Fruit fly (Drosophila melanogaster) whole organism, embryonic: Measurements from ENCODE around the gene L2HGDH.

Experiments
- Aef1 ChIP-seq: fragments of 200-800 bp; sonication (Bioruptor generic); IDR thresholded peaks from 3 replicates; pipeline ENCODE4 v1.3.6; 2022; ENCODE audit warnings: missing biosample characterization, missing genetic modification characterization
- B-H1 ChIP-seq: fragments of 200-800 bp; sonication (Bioruptor generic); IDR thresholded peaks from 3 replicates; pipeline ENCODE4 v1.3.6; 2022; ENCODE audit warnings: missing biosample characterization, missing genetic modification characterization
- CG10543 ChIP-seq: fragments of 200-800 bp; sonication (Bioruptor generic); optimal IDR thresholded peaks from 3 replicates; lab custom pipeline; 2017; ENCODE audit warnings: missing biosample characterization, mild to moderate bottlenecking, missing genetic modification characterization, moderate library complexity
- CG11456 ChIP-seq: fragments of 200-800 bp; sonication (Bioruptor generic); IDR thresholded peaks from 3 replicates; pipeline ENCODE4 v1.3.6; 2022; ENCODE audit warnings: missing biosample characterization, missing genetic modification characterization
- CG14441 ChIP-seq: fragments of 200-800 bp; sonication (Bioruptor generic); IDR thresholded peaks from 2 replicates; pipeline ENCODE4 v1.3.6; 2022; ENCODE audit warnings: missing biosample characterization, missing genetic modification characterization
- CG30431 ChIP-seq: fragments of 200-800 bp; sonication (Bioruptor generic); optimal IDR thresholded peaks from 2 replicates; lab custom pipeline; 2017; ENCODE audit warnings: missing biosample characterization, missing genetic modification characterization
- CG32532 ChIP-seq: fragments of 200-800 bp; sonication (Bioruptor generic); IDR thresholded peaks from 2 replicates; pipeline ENCODE4 v1.3.6; 2022; ENCODE audit warnings: missing biosample characterization, missing genetic modification characterization
- CG33213 ChIP-seq: fragments of 200-800 bp; sonication (Bioruptor generic); optimal IDR thresholded peaks from 3 replicates; lab custom pipeline; 2016; ENCODE audit warnings: missing biosample characterization, missing genetic modification characterization
- CG33557 ChIP-seq: fragments of 200-800 bp; sonication (Bioruptor generic); optimal IDR thresholded peaks from 2 replicates; lab custom pipeline; 2019; ENCODE audit warnings: missing biosample characterization, mild to moderate bottlenecking, missing genetic modification characterization, moderate library complexity
- CG4360 ChIP-seq: fragments of 200-800 bp; sonication (Bioruptor generic); IDR thresholded peaks from 2 replicates; pipeline ENCODE4 v1.3.6; 2022; ENCODE audit warnings: missing biosample characterization, missing genetic modification characterization
- CG6654 ChIP-seq: fragments of 200-800 bp; sonication (Bioruptor generic); optimal IDR thresholded peaks from 2 replicates; lab custom pipeline; 2017; ENCODE audit warnings: missing biosample characterization, mild to moderate bottlenecking, missing genetic modification characterization
- CG8765 ChIP-seq: fragments of 200-800 bp; sonication (Bioruptor generic); IDR thresholded peaks from 2 replicates; pipeline ENCODE4 v1.3.6; 2022; ENCODE audit warnings: missing biosample characterization, missing genetic modification characterization
- CG9797 ChIP-seq: fragments of 200-800 bp; sonication (Bioruptor generic); optimal IDR thresholded peaks from 3 replicates; lab custom pipeline; 2018; ENCODE audit warnings: missing biosample characterization, mild to moderate bottlenecking, missing genetic modification characterization
- CG9876 ChIP-seq: fragments of 200-800 bp; sonication (Bioruptor generic); optimal IDR thresholded peaks from 2 replicates; lab custom pipeline; 2016; ENCODE audit warnings: missing biosample characterization, missing genetic modification characterization
- Chrac-16 ChIP-seq: fragments of 200-800 bp; sonication (Bioruptor generic); optimal IDR thresholded peaks from 3 replicates; lab custom pipeline; 2016; ENCODE audit warnings: missing biosample characterization, missing genetic modification characterization
- GATAe ChIP-seq: fragments of 200-800 bp; sonication (Bioruptor generic); conservative IDR thresholded peaks from 2 replicates; pipeline ENCODE4 v1.3.6; 2022; ENCODE audit warnings: missing biosample characterization, missing genetic modification characterization
- Gug ChIP-seq: fragments of 200-800 bp; sonication (Bioruptor generic); IDR thresholded peaks from 4 replicates; pipeline ENCODE4 v1.3.6; 2022; ENCODE audit warnings: missing biosample characterization, missing genetic modification characterization
- H15 ChIP-seq: fragments of 200-800 bp; sonication (Bioruptor generic); IDR thresholded peaks from 3 replicates; pipeline ENCODE4 v1.3.6; 2022; ENCODE audit warnings: missing biosample characterization, missing genetic modification characterization
- HLH3B ChIP-seq: fragments of 200-800 bp; sonication (Bioruptor generic); IDR thresholded peaks from 2 replicates; pipeline ENCODE4 v1.3.6; 2022; ENCODE audit warnings: missing biosample characterization, missing genetic modification characterization
- Hsf ChIP-seq: fragments of 200-800 bp; sonication (Bioruptor generic); optimal IDR thresholded peaks from 3 replicates; lab custom pipeline; 2016; ENCODE audit warnings: missing biosample characterization, missing genetic modification characterization
- Kr ChIP-seq: fragments of 200-800 bp; sonication (Bioruptor generic); optimal IDR thresholded peaks from 2 replicates; lab custom pipeline; 2017; ENCODE audit warnings: missing biosample characterization, mild to moderate bottlenecking, missing genetic modification characterization
- MTF-1 ChIP-seq: fragments of 200-800 bp; sonication (Bioruptor generic); optimal IDR thresholded peaks from 2 replicates; lab custom pipeline; 2018; ENCODE audit warnings: missing biosample characterization, mild to moderate bottlenecking, missing genetic modification characterization, borderline replicate concordance
- Med ChIP-seq: fragments of 200-800 bp; sonication (Bioruptor generic); peaks from one replicate; lab custom pipeline; 2016; ENCODE audit warnings: missing biosample characterization, missing genetic modification characterization, mild to moderate bottlenecking, inconsistent platforms, moderate library complexity
- Neu2 ChIP-seq: fragments of 200-800 bp; sonication (Bioruptor generic); optimal IDR thresholded peaks from 3 replicates; lab custom pipeline; 2016; ENCODE audit warnings: missing biosample characterization, missing genetic modification characterization, borderline replicate concordance
- Sox102F ChIP-seq: fragments of 200-800 bp; sonication (Bioruptor generic); optimal IDR thresholded peaks from 2 replicates; lab custom pipeline; 2018; ENCODE audit warnings: missing biosample characterization, mild to moderate bottlenecking, missing genetic modification characterization, moderate library complexity
- Tbp ChIP-seq: fragments of >200 bp; optimal IDR thresholded peaks from 2 replicates; lab custom pipeline; 2018; ENCODE audit warnings: missing biosample characterization, missing genetic modification characterization
- amos ChIP-seq: fragments of 200-800 bp; sonication (Bioruptor generic); IDR thresholded peaks from 2 replicates; pipeline ENCODE4 v1.3.6; 2022; ENCODE audit warnings: missing biosample characterization, missing genetic modification characterization; ENCODE audit not compliant: partially characterized antibody
- aop ChIP-seq: fragments of 200-800 bp; sonication (Bioruptor generic); IDR thresholded peaks from 2 replicates; pipeline ENCODE4 v1.3.6; 2022; ENCODE audit warnings: missing biosample characterization, missing genetic modification characterization
- bowl ChIP-seq: fragments of 200-800 bp; sonication (Bioruptor generic); IDR thresholded peaks from 2 replicates; pipeline ENCODE4 v1.3.6; 2022; ENCODE audit warnings: missing biosample characterization, missing genetic modification characterization
- chif ChIP-seq, 2 experiments: fragments of 200-800 bp; sonication (Bioruptor generic); optimal IDR thresholded peaks; 3 replicates each; lab custom pipeline; 2016; ENCODE audit warnings: missing biosample characterization in 2 of 2, missing genetic modification characterization in 2 of 2
- dpn ChIP-seq, 2 experiments: fragments of 200-800 bp; sonication (Bioruptor generic); optimal IDR thresholded peaks; 3 replicates each; lab custom pipeline; 2016; ENCODE audit warnings: missing biosample characterization in 2 of 2, missing genetic modification characterization in 2 of 2
- en ChIP-seq: fragments of 200-800 bp; sonication (Bioruptor generic); optimal IDR thresholded peaks from 2 replicates; lab custom pipeline; 2016; ENCODE audit warnings: missing biosample characterization, missing genetic modification characterization
- exex ChIP-seq: fragments of 200-800 bp; sonication (Bioruptor generic); optimal IDR thresholded peaks from 4 replicates; lab custom pipeline; 2018; ENCODE audit warnings: missing biosample characterization, mild to moderate bottlenecking, missing genetic modification characterization, moderate library complexity
- lola ChIP-seq, 3 experiments: fragments of >200 bp in 2 of 3; fragments of 200-800 bp in 1 of 3; sonication (Bioruptor generic) in 1 of 3; optimal IDR thresholded peaks; 2 replicates each; lab custom pipeline; 2017 to 2019; ENCODE audit warnings: missing biosample characterization in 3 of 3, missing genetic modification characterization in 3 of 3, mild to moderate bottlenecking in 1 of 3, moderate library complexity in 1 of 3
- pan ChIP-seq, 4 experiments: fragments of >200 bp in 3 of 4; fragments of 200-800 bp in 1 of 4; sonication (Bioruptor generic) in 1 of 4; optimal IDR thresholded peaks in 3 of 4; IDR thresholded peaks in 1 of 4; 2 replicates each; pipeline versions ENCODE4 v1.3.6 to Lab custom; 2017 to 2022; ENCODE audit warnings: missing biosample characterization in 2 of 4, missing genetic modification characterization in 2 of 4, mixed read lengths in 1 of 4
- stwl ChIP-seq: fragments of 200-800 bp; sonication (Bioruptor generic); optimal IDR thresholded peaks from 3 replicates; lab custom pipeline; 2018; ENCODE audit warnings: missing biosample characterization, mild to moderate bottlenecking, missing genetic modification characterization, moderate library complexity
- sug ChIP-seq: fragments of 200-800 bp; optimal IDR thresholded peaks from 2 replicates; lab custom pipeline; 2019; ENCODE audit warnings: missing biosample characterization, mild to moderate bottlenecking, missing genetic modification characterization, moderate library complexity
- trem ChIP-seq: fragments of 200-800 bp; optimal IDR thresholded peaks from 3 replicates; lab custom pipeline; 2019; ENCODE audit warnings: missing biosample characterization, mild to moderate bottlenecking, missing genetic modification characterization, moderate library complexity
- trh ChIP-seq: fragments of 200-800 bp; sonication (Bioruptor generic); optimal IDR thresholded peaks from 2 replicates; lab custom pipeline; 2016; ENCODE audit warnings: missing biosample characterization, missing genetic modification characterization
- unc-4 ChIP-seq: fragments of 200-800 bp; sonication (Bioruptor generic); IDR thresholded peaks from 2 replicates; pipeline ENCODE4 v1.3.6; 2022; ENCODE audit warnings: missing biosample characterization, missing genetic modification characterization; ENCODE audit not compliant: partially characterized antibody
- wdn ChIP-seq: fragments of 200-800 bp; sonication (Bioruptor generic); IDR thresholded peaks from 2 replicates; pipeline ENCODE4 v1.3.6; 2022; ENCODE audit warnings: missing biosample characterization, missing genetic modification characterization

The L2HGDH gene

dm6 chr2L:18995660-18996417 lies 21.6 kb upstream of the L2HGDH start, which contains the start of gene CG10650 (continued):
- TF ChIP-seq GATAe (GFP tag; lab: Robert Waterston, UW) (peak; percentile 37), CG9876 (GFP tag; lab: Kevin White, UChicago) (no peak), CG10543 (peak; percentile 64), exex (peak; percentile 39)

dm6 chr2L:18992196-18992595 lies 17.9 kb upstream of the L2HGDH start, which contains the start of gene CG46465:
Gene CG46465 (plus strand): TSS chr2L:18992496.
- TF ChIP-seq pan (optimal IDR thresholded peaks at IDR 0.05; lab: Kevin White, UChicago) = no peak
- TF ChIP-seq pan (GFP tag; optimal IDR thresholded peaks at IDR 0.05 in 1 of 2, IDR thresholded peaks at IDR 0.05 in 1 of 2) = no peak
- TF ChIP-seq en = no peak
- no peak for TF ChIP-seq dpn (GFP tag; optimal IDR thresholded peaks at IDR 0.05; lab: Kevin White, UChicago)
- no peak for TF ChIP-seq lola (GFP tag; optimal IDR thresholded peaks at IDR 0.05; lab: Kevin White, UChicago)
- TF ChIP-seq chif (GFP tag; optimal IDR thresholded peaks at IDR 0.05; lab: Kevin White, UChicago) = no peak
- TF ChIP-seq Sox102F = no peak
- TF ChIP-seq amos (GFP tag; lab: Robert Waterston, UW) = no peak
- no peak for TF ChIP-seq Tbp
- TF ChIP-seq CG6654 (GFP tag; lab: Kevin White, UChicago) = no peak
- no peak for TF ChIP-seq sug
- no peak for TF ChIP-seq CG30431 (GFP tag; lab: Kevin White, UChicago)
- no peak for TF ChIP-seq CG4360 (GFP tag; lab: Robert Waterston, UW)
- TF ChIP-seq CG14441 (GFP tag; lab: Robert Waterston, UW) = no peak
- TF ChIP-seq unc-4 = no peak

dm6 chr2L:18990720-18991119 lies 16.5 kb upstream of the L2HGDH start, which contains the start of gene CG15169:
Gene CG15169 (plus strand): TSS chr2L:18991020.
- TF ChIP-seq Kr (GFP tag; lab: Kevin White, UChicago) (no peak), CG11456 (GFP tag; lab: Robert Waterston, UW) (peak; percentile 14; the same call in 1 of the 3 replicates), H15 (GFP tag; lab: Robert Waterston, UW) (no peak), Med (GFP tag; lab: Kevin White, UChicago) (peak; percentile 26)

dm6 chr2L:18990133-18990532 lies 15.9 kb upstream of the L2HGDH start, which contains the start of gene CG15170:
Gene CG15170 (minus strand): TSS chr2L:18990233.
- TF ChIP-seq exex (peak; percentile 41), aop (no peak), CG9797 (GFP tag; lab: Kevin White, UChicago) (no peak)

- peak; percentile 52; the same call in 1 of the 2 replicates for TF ChIP-seq HLH3B
- no peak for TF ChIP-seq CG8765 (GFP tag; lab: Robert Waterston, UW)
- TF ChIP-seq Hsf (GFP tag; lab: Kevin White, UChicago) = no peak
- TF ChIP-seq CG32532 (GFP tag; lab: Robert Waterston, UW) = peak; percentile 67; the same call in 1 of the 2 replicates
- TF ChIP-seq Chrac-16 (GFP tag; lab: Kevin White, UChicago) = peak; percentile 46
- TF ChIP-seq Aef1 = peak; percentile 58; the same call in 2 of the 3 replicates
- no peak for TF ChIP-seq bowl (GFP tag; lab: Robert Waterston, UW)
- peak; percentile 27 for TF ChIP-seq stwl
- TF ChIP-seq CG33213 (GFP tag; lab: Kevin White, UChicago) = no peak
- no peak for TF ChIP-seq MTF-1
- TF ChIP-seq wdn = no peak
- peak; percentile 60 for TF ChIP-seq trem (tag; lab: Kevin White, UChicago)
- TF ChIP-seq Sox102F = peak; percentile 68
- TF ChIP-seq Neu2 (GFP tag; lab: Kevin White, UChicago) = no peak
- peak; percentile 51 for TF ChIP-seq trh (GFP tag; lab: Kevin White, UChicago)
- peak; percentile 58 for TF ChIP-seq CG33557
- peak; percentile 17; the same call in 1 of the 3 replicates for TF ChIP-seq B-H1 (GFP tag; lab: Robert Waterston, UW)
- TF ChIP-seq Gug (GFP tag; lab: Robert Waterston, UW) = peak; percentile 45; the same call in 1 of the 4 replicates
Measured at dm6 chr2L:18987078-18987895, 13.0 kb upstream of the L2HGDH start, which contains the start of the genes Swip-1 and EMC5. Gene Swip-1 (minus strand): TSS chr2L:18987280. Gene EMC5 (plus strand): TSS chr2L:18987707.
